Worm (Caenorhabditis elegans): ENCODE results near the gene R01B10.2.

The R01B10.2 gene

DNA sequence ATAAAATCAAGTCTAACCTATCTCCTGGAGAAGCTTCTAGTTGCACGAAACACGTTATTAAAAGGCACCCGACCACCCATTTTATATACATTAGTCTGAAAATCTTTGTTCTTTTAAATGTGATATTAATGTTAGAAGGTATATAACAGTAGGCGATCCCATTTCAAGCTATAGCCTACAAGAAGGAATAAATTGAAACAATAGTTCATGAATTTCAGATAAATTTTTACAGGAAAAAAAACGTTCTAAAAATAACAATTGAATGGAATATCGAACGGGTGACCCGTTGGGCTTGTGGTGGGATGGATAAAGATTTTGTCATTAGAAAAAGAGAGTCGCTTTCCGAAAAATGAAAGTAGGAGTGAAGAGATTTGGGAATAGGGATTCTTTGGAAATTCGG, 6.5 kb upstream of the R01B10.2 start, which contains the start of gene pgap-3:
Gene pgap-3 (minus strand): TSS at position 101 of the 400 bp plus-strand sequence.
- TF ChIP-seq elt-4 (tag; optimal IDR thresholded peaks at IDR 0.05) (no peak), tbx-2 (tag; optimal IDR thresholded peaks at IDR 0.05) (no peak), ceh-18 (tag; optimal IDR thresholded peaks at IDR 0.05) (no peak), hlh-30 (tag; optimal IDR thresholded peaks at IDR 0.05; ENCODE audit: insufficient read depth) (no peak), sox-2 (GFP tag; IDR thresholded peaks at IDR 0.05) (no peak), fax-1 (tag; optimal IDR thresholded peaks at IDR 0.05) (no peak), gmeb-2 (tag; optimal IDR thresholded peaks at IDR 0.05) (no peak), ceh-6 (GFP tag; optimal IDR thresholded peaks at IDR 0.05) (no peak), pqm-1 (tag; optimal IDR thresholded peaks at IDR 0.05) (no peak), ceh-24 (tag; optimal IDR thresholded peaks at IDR 0.05) (no peak), ceh-9 (tag; optimal IDR thresholded peaks at IDR 0.05) (no peak), ceh-30 (tag; optimal IDR thresholded peaks at IDR 0.05) (no peak), npax-4 (tag; optimal IDR thresholded peaks at IDR 0.05) (no peak), ahr-1 (tag; optimal IDR thresholded peaks at IDR 0.05) (no peak)

DNA sequence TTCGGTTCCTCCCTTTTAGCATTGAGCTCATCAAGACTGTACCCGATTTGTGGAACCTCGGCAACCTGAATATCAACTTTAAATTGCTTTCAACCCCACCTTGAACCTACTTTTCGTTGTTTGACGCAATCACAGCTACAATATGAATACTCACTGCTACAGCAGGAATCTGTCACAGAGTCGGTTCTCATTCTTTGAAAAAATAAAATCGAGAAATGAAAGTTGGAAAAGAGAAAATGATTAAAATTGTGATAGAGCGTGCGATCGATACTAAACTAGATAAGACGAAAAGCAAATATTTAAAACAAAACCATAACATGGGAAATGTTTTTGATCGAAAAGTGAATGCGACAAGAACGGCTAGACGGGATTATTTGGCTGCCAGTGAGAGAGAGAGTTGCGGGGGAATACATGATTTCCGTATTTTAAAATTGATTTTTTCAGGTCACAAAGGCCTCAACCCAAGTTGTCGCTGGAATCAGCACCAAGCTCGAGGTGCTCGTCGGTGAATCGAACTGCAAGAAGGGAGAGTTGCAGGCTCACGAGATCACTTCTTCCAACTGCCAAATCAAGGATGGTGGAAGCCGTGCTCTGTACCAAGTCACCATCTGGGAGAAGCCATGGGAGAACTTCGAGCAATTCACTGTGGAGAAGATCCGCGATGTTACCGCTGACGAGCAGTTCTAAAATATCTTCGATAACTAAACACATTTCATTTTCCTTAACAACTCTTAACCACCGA, 3.7 kb upstream of the R01B10.2 start, which contains the start of gene R01B10.3:
Gene R01B10.3 (minus strand): TSS at position 277 of the 742 bp plus-strand sequence.
- TF ChIP-seq unc-55 (GFP tag; optimal IDR thresholded peaks at IDR 0.05) (no peak), C08G9.2 (tag; optimal IDR thresholded peaks at IDR 0.05) (no peak), mec-3 (tag; optimal IDR thresholded peaks at IDR 0.05; ENCODE audit: borderline replicate concordance) (no peak), sdc-2 (tag; optimal IDR thresholded peaks at IDR 0.05) (no peak), ceh-31 (tag; optimal IDR thresholded peaks at IDR 0.05) (no peak), pha-2 (tag; optimal IDR thresholded peaks at IDR 0.05) (no peak), pax-1 (tag; optimal IDR thresholded peaks at IDR 0.05) (no peak), sox-2 (GFP tag; IDR thresholded peaks at IDR 0.05) (no peak), K09A11.1 (tag; optimal IDR thresholded peaks at IDR 0.05; ENCODE audit: insufficient read depth) (no peak), ceh-19 (GFP tag; optimal IDR thresholded peaks at IDR 0.05) (no peak), hlh-13 (GFP tag; optimal IDR thresholded peaks at IDR 0.05) (no peak), rnt-1 (tag; optimal IDR thresholded peaks at IDR 0.05) (no peak), ceh-18 (tag; optimal IDR thresholded peaks at IDR 0.05) (no peak), tbx-7 (tag; optimal IDR thresholded peaks at IDR 0.05) (no peak), lin-11 (tag; optimal IDR thresholded peaks at IDR 0.05) (no peak), ceh-14 (tag; optimal IDR thresholded peaks at IDR 0.05) (no peak)

DNA sequence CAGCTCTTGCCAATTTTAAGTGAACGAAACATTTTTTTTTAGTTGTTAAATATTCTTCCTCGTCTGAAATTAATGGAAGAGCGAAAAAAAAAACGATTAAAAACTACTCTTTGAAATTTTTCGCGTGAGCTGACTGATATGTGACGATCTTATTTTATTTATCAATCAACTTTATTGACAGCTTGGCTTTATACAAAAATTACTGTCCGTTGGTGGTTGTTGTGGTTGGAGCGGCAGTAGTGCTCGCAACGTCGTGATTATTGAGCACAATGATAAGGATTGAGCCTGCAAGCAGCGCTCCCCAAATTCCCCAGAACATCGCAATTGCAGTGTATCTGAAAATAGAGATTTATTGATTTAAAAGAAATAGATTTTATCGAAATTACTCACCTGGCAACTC, 3.2 kb upstream of the R01B10.2 start:
- TF ChIP-seq ceh-31 (tag; optimal IDR thresholded peaks at IDR 0.05) = no peak
- TF ChIP-seq pqm-1 (tag; optimal IDR thresholded peaks at IDR 0.05) = no peak
- TF ChIP-seq tbx-2 (tag; optimal IDR thresholded peaks at IDR 0.05) = no peak
- no peak for TF ChIP-seq ahr-1 (tag; optimal IDR thresholded peaks at IDR 0.05)
- no peak for TF ChIP-seq elt-2 (tag; optimal IDR thresholded peaks at IDR 0.05)
- TF ChIP-seq C08G9.2 (tag; optimal IDR thresholded peaks at IDR 0.05) = no peak
- no peak for TF ChIP-seq pat-9 (tag; optimal IDR thresholded peaks at IDR 0.05)
- TF ChIP-seq pag-3 (tag; optimal IDR thresholded peaks at IDR 0.05; ENCODE audit: borderline replicate concordance) = no peak
- TF ChIP-seq tbx-7 (tag; optimal IDR thresholded peaks at IDR 0.05) = no peak
- no peak for TF ChIP-seq unc-55 (GFP tag; optimal IDR thresholded peaks at IDR 0.05)
- no peak for TF ChIP-seq lim-6 (tag; optimal IDR thresholded peaks at IDR 0.05)
- TF ChIP-seq unc-3 (GFP tag; conservative IDR thresholded peaks at IDR 0.05) = no peak
- no peak for TF ChIP-seq unc-3 (tag; optimal IDR thresholded peaks at IDR 0.05)
- TF ChIP-seq ceh-18 (tag; optimal IDR thresholded peaks at IDR 0.05) = no peak
- no peak for TF ChIP-seq odd-2 (tag; optimal IDR thresholded peaks at IDR 0.05)
- no peak for TF ChIP-seq K02D7.2 (tag; optimal IDR thresholded peaks at IDR 0.05)
- TF ChIP-seq pha-4 (tag; optimal IDR thresholded peaks at IDR 0.05) = no peak
- TF ChIP-seq ceh-2 (tag; optimal IDR thresholded peaks at IDR 0.05) = no peak

Data from whole organism, late embryonic.